Fruit fly (Drosophila melanogaster) whole organism, embryonic: ENCODE results near the gene Rab9D.
A peak's percentile ranks its signal among the peaks of the same experiment; 100 is the strongest.

Experiments
- Bdp1 ChIP-seq: fragments of 200-800 bp; sonication (Bioruptor generic); optimal IDR thresholded peaks from 3 replicates; lab custom pipeline; 2016; ENCODE audit warnings: missing biosample characterization, missing genetic modification characterization
- CG10209 ChIP-seq: fragments of 200-800 bp; sonication (Bioruptor generic); optimal IDR thresholded peaks from 3 replicates; lab custom pipeline; 2017; ENCODE audit warnings: missing biosample characterization, mild to moderate bottlenecking, missing genetic modification characterization, missing genetic modification reagents
- CG13424 ChIP-seq: fragments of 200-800 bp; sonication (Bioruptor generic); optimal IDR thresholded peaks from 2 replicates; lab custom pipeline; 2019; ENCODE audit warnings: missing biosample characterization, mild to moderate bottlenecking, missing genetic modification characterization, moderate library complexity
- CG14667 ChIP-seq: fragments of 200-800 bp; sonication (Bioruptor generic); IDR thresholded peaks from 2 replicates; pipeline ENCODE4 v1.3.6; 2022; ENCODE audit warnings: missing biosample characterization, missing genetic modification characterization
- CG15073 ChIP-seq: fragments of 200-800 bp; sonication (Bioruptor generic); optimal IDR thresholded peaks from 2 replicates; lab custom pipeline; 2016; ENCODE audit warnings: missing biosample characterization, missing genetic modification characterization
- CG15269 ChIP-seq: fragments of 200-800 bp; sonication (Bioruptor generic); optimal IDR thresholded peaks from 2 replicates; lab custom pipeline; 2018; ENCODE audit warnings: missing biosample characterization, mild to moderate bottlenecking, missing genetic modification characterization, moderate library complexity
- CG15479 ChIP-seq: fragments of 200-800 bp; sonication (Bioruptor generic); optimal IDR thresholded peaks from 3 replicates; lab custom pipeline; 2019; ENCODE audit warnings: missing biosample characterization, mild to moderate bottlenecking, missing genetic modification characterization, moderate library complexity
- CG17361 ChIP-seq: fragments of 200-800 bp; sonication (Bioruptor generic); IDR thresholded peaks from 3 replicates; pipeline ENCODE4 v1.3.6; 2022; ENCODE audit warnings: missing biosample characterization, missing genetic modification characterization
- CG17385 ChIP-seq: fragments of 200-800 bp; sonication (Bioruptor generic); optimal IDR thresholded peaks from 3 replicates; lab custom pipeline; 2018; ENCODE audit warnings: missing biosample characterization, mild to moderate bottlenecking, missing genetic modification characterization
- CG2889 ChIP-seq: fragments of 200-800 bp; sonication (Bioruptor generic); IDR thresholded peaks from 3 replicates; pipeline ENCODE4 v1.3.6; 2022; ENCODE audit warnings: missing biosample characterization, missing genetic modification characterization
- CG32772 ChIP-seq: fragments of 200-800 bp; sonication (Bioruptor generic); IDR thresholded peaks from 2 replicates; pipeline ENCODE4 v1.3.6; 2022; ENCODE audit warnings: missing biosample characterization, missing genetic modification characterization
- CG3838 ChIP-seq: fragments of 200-800 bp; sonication (Bioruptor generic); optimal IDR thresholded peaks from 3 replicates; lab custom pipeline; 2016; ENCODE audit warnings: missing biosample characterization, missing genetic modification characterization
- CG6765 ChIP-seq: fragments of 200-800 bp; sonication (Bioruptor generic); optimal IDR thresholded peaks from 3 replicates; lab custom pipeline; 2017; ENCODE audit warnings: missing biosample characterization, mild to moderate bottlenecking, missing genetic modification characterization
- CG6791 ChIP-seq: fragments of 200-800 bp; sonication (Bioruptor generic); IDR thresholded peaks from 3 replicates; pipeline ENCODE4 v1.3.6; 2022; ENCODE audit warnings: missing biosample characterization, missing genetic modification characterization; ENCODE audit not compliant: partially characterized antibody
- CG7556 ChIP-seq: fragments of 200-800 bp; sonication (Bioruptor generic); optimal IDR thresholded peaks from 2 replicates; lab custom pipeline; 2017; ENCODE audit warnings: missing biosample characterization, mild to moderate bottlenecking, missing genetic modification characterization
- CG9215 ChIP-seq: fragments of 200-800 bp; sonication (Bioruptor generic); IDR thresholded peaks from 2 replicates; pipeline ENCODE4 v1.3.6; 2022; ENCODE audit warnings: missing biosample characterization, missing genetic modification characterization
- Dbx ChIP-seq: fragments of 200-800 bp; sonication (Bioruptor generic); IDR thresholded peaks from 3 replicates; pipeline ENCODE4 v1.3.6; 2022; ENCODE audit warnings: missing biosample characterization, missing genetic modification characterization
- Dek ChIP-seq: fragments of 200-800 bp; sonication (Bioruptor generic); optimal IDR thresholded peaks from 3 replicates; lab custom pipeline; 2019; ENCODE audit warnings: missing biosample characterization, mild to moderate bottlenecking, missing genetic modification characterization, moderate library complexity
- Dll ChIP-seq: fragments of 200-800 bp; sonication (Bioruptor generic); IDR thresholded peaks from 4 replicates; pipeline ENCODE4 v1.3.6; 2022; ENCODE audit warnings: missing biosample characterization, missing genetic modification characterization; ENCODE audit not compliant: partially characterized antibody
- Fer1 ChIP-seq: fragments of 200-800 bp; sonication (Bioruptor generic); optimal IDR thresholded peaks from 2 replicates; lab custom pipeline; 2017; ENCODE audit warnings: missing biosample characterization, mild to moderate bottlenecking, missing genetic modification characterization
- Fer2 ChIP-seq: fragments of 200-800 bp; sonication (Bioruptor generic); optimal IDR thresholded peaks from 2 replicates; lab custom pipeline; 2018; ENCODE audit warnings: missing biosample characterization, mild to moderate bottlenecking, missing genetic modification characterization, moderate library complexity
- HLH54F ChIP-seq: fragments of 200-800 bp; sonication (Bioruptor generic); optimal IDR thresholded peaks from 3 replicates; lab custom pipeline; 2016; ENCODE audit warnings: missing biosample characterization, missing genetic modification characterization
- Hsf ChIP-seq: fragments of 200-800 bp; sonication (Bioruptor generic); optimal IDR thresholded peaks from 3 replicates; lab custom pipeline; 2016; ENCODE audit warnings: missing biosample characterization, missing genetic modification characterization
- Meics ChIP-seq: fragments of 200-800 bp; sonication (Bioruptor generic); optimal IDR thresholded peaks from 2 replicates; lab custom pipeline; 2017; ENCODE audit warnings: missing biosample characterization, mild to moderate bottlenecking, missing genetic modification characterization
- Neu2 ChIP-seq: fragments of 200-800 bp; sonication (Bioruptor generic); optimal IDR thresholded peaks from 3 replicates; lab custom pipeline; 2016; ENCODE audit warnings: missing biosample characterization, missing genetic modification characterization, borderline replicate concordance
- Oaz ChIP-seq: fragments of 200-800 bp; sonication (Bioruptor generic); IDR thresholded peaks from 2 replicates; pipeline ENCODE4 v1.3.6; 2022; ENCODE audit warnings: missing biosample characterization, missing genetic modification characterization
- Opbp ChIP-seq: fragments of 200-800 bp; sonication (Bioruptor generic); IDR thresholded peaks from 3 replicates; pipeline ENCODE4 v1.3.6; 2022; ENCODE audit warnings: missing biosample characterization, missing genetic modification characterization; ENCODE audit not compliant: partially characterized antibody
- Scr ChIP-seq: fragments of 200-800 bp; sonication (Bioruptor generic); IDR thresholded peaks from 2 replicates; pipeline ENCODE4 v1.3.6; 2022; ENCODE audit warnings: missing biosample characterization, missing genetic modification characterization; ENCODE audit not compliant: partially characterized antibody
- Sox102F ChIP-seq: fragments of 200-800 bp; sonication (Bioruptor generic); optimal IDR thresholded peaks from 2 replicates; lab custom pipeline; 2018; ENCODE audit warnings: missing biosample characterization, mild to moderate bottlenecking, missing genetic modification characterization, moderate library complexity
- Xbp1 ChIP-seq: fragments of 200-800 bp; sonication (Bioruptor generic); optimal IDR thresholded peaks from 3 replicates; lab custom pipeline; 2016; ENCODE audit warnings: missing biosample characterization, mild to moderate bottlenecking, missing genetic modification characterization
- amos ChIP-seq: fragments of 200-800 bp; sonication (Bioruptor generic); IDR thresholded peaks from 2 replicates; pipeline ENCODE4 v1.3.6; 2022; ENCODE audit warnings: missing biosample characterization, missing genetic modification characterization; ENCODE audit not compliant: partially characterized antibody
- ara ChIP-seq: fragments of 200-800 bp; sonication (Bioruptor generic); IDR thresholded peaks from 2 replicates; pipeline ENCODE4 v1.3.6; 2022; ENCODE audit warnings: missing biosample characterization, missing genetic modification characterization
- bab2 ChIP-seq: fragments of 200-800 bp; sonication (Bioruptor generic); optimal IDR thresholded peaks from 2 replicates; lab custom pipeline; 2016; ENCODE audit warnings: missing biosample characterization, missing genetic modification characterization
- bsh ChIP-seq, 2 experiments: fragments of 200-800 bp; sonication (Bioruptor generic); optimal IDR thresholded peaks; 2 replicates each; lab custom pipeline; 2017 to 2018; ENCODE audit warnings: mild to moderate bottlenecking in 2 of 2, missing biosample characterization in 2 of 2, missing genetic modification characterization in 2 of 2, moderate library complexity in 1 of 2
- cg ChIP-seq: fragments of 200-800 bp; sonication (Bioruptor generic); optimal IDR thresholded peaks from 3 replicates; lab custom pipeline; 2019; ENCODE audit warnings: missing biosample characterization, mild to moderate bottlenecking, missing genetic modification characterization, moderate library complexity
- chm ChIP-seq: fragments of 200-800 bp; sonication (Bioruptor generic); IDR thresholded peaks from 2 replicates; pipeline ENCODE4 v1.3.6; 2022; ENCODE audit warnings: missing biosample characterization, missing genetic modification characterization
- cwo ChIP-seq: fragments of 200-800 bp; sonication (Bioruptor generic); optimal IDR thresholded peaks from 3 replicates; lab custom pipeline; 2017; ENCODE audit warnings: missing biosample characterization, missing genetic modification characterization, mild to moderate bottlenecking, moderate library complexity, missing genetic modification reagents
- danr ChIP-seq: fragments of 200-800 bp; sonication (Bioruptor generic); IDR thresholded peaks from 2 replicates; pipeline ENCODE4 v1.3.6; 2022; ENCODE audit warnings: missing biosample characterization, missing genetic modification characterization
- fd102C ChIP-seq: fragments of 200-800 bp; sonication (Bioruptor generic); optimal IDR thresholded peaks from 2 replicates; lab custom pipeline; 2018; ENCODE audit warnings: missing biosample characterization, mild to moderate bottlenecking, missing genetic modification characterization, moderate library complexity
- hbn ChIP-seq: fragments of 200-800 bp; sonication (Bioruptor generic); IDR thresholded peaks from 2 replicates; pipeline ENCODE4 v1.3.6; 2022; ENCODE audit warnings: missing biosample characterization, missing genetic modification characterization; ENCODE audit not compliant: partially characterized antibody
- insv ChIP-seq, 2 experiments: fragments of 200-800 bp; sonication (Bioruptor generic); optimal IDR thresholded peaks; 3 replicates each; lab custom pipeline; 2016 to 2018; ENCODE audit warnings: missing biosample characterization in 2 of 2, missing genetic modification characterization in 2 of 2
- klu ChIP-seq: fragments of 200-800 bp; sonication (Bioruptor generic); IDR thresholded peaks from 2 replicates; pipeline ENCODE4 v1.3.6; 2022; ENCODE audit warnings: missing biosample characterization, missing genetic modification characterization
- knrl ChIP-seq: fragments of 200-800 bp; sonication (Bioruptor generic); IDR thresholded peaks from 3 replicates; pipeline ENCODE4 v1.3.6; 2022; ENCODE audit warnings: missing biosample characterization, missing genetic modification characterization; ENCODE audit not compliant: partially characterized antibody
- nmo ChIP-seq: fragments of 200-800 bp; sonication (Bioruptor generic); optimal IDR thresholded peaks from 2 replicates; lab custom pipeline; 2018; ENCODE audit warnings: missing biosample characterization, mild to moderate bottlenecking, missing genetic modification characterization, moderate library complexity
- nom ChIP-seq: fragments of 200-800 bp; sonication (Bioruptor generic); optimal IDR thresholded peaks from 2 replicates; lab custom pipeline; 2017; ENCODE audit warnings: missing biosample characterization, missing genetic modification characterization, mild to moderate bottlenecking, moderate library complexity, missing genetic modification reagents
- ranshi ChIP-seq: fragments of 200-800 bp; sonication (Bioruptor generic); IDR thresholded peaks from 2 replicates; pipeline ENCODE4 v1.3.6; 2022; ENCODE audit warnings: missing biosample characterization, missing genetic modification characterization
- slbo ChIP-seq: fragments of 200-800 bp; sonication (Bioruptor generic); IDR thresholded peaks from 2 replicates; pipeline ENCODE4 v1.3.6; 2022; ENCODE audit warnings: missing biosample characterization, missing genetic modification characterization
- trh ChIP-seq: fragments of 200-800 bp; sonication (Bioruptor generic); optimal IDR thresholded peaks from 2 replicates; lab custom pipeline; 2016; ENCODE audit warnings: missing biosample characterization, missing genetic modification characterization
- ttk ChIP-seq: fragments of 200-800 bp; sonication (Bioruptor generic); IDR thresholded peaks from 2 replicates; pipeline ENCODE4 v2.1.2; 2022; ENCODE audit warnings: missing biosample characterization, missing genetic modification characterization

Gene Rab9D

dm6 chrX:10587445-10587844, 1.4 kb upstream of the Rab9D start (continued):
- TF ChIP-seq CG2889 (GFP tag; lab: Robert Waterston, UW): no peak
- TF ChIP-seq Dek (tag; lab: Kevin White, UChicago): no peak
- peak; percentile 27 for TF ChIP-seq nmo
- no peak for TF ChIP-seq Oaz (GFP tag; lab: Robert Waterston, UW)
- no peak for TF ChIP-seq CG6765 (GFP tag; lab: Kevin White, UChicago)
- peak; percentile 30 for TF ChIP-seq Fer2 (tag; lab: Kevin White, UChicago)
- no peak for TF ChIP-seq bsh (GFP tag; optimal IDR thresholded peaks at IDR 0.05; lab: Kevin White, UChicago)
- TF ChIP-seq HLH54F (GFP tag; lab: Kevin White, UChicago): peak; percentile 50
- TF ChIP-seq Neu2 (GFP tag; lab: Kevin White, UChicago): no peak
- TF ChIP-seq Dbx (GFP tag; lab: Robert Waterston, UW): 0 out of 3 replicates have a peak, but pooled peaks have one; percentile 40
- no peak for TF ChIP-seq trh
- TF ChIP-seq Sox102F (GFP tag; lab: Kevin White, UChicago): peak; percentile 22
- peak; percentile 26 for TF ChIP-seq CG7556 (GFP tag; lab: Kevin White, UChicago)
- TF ChIP-seq CG6791: no peak
- TF ChIP-seq cwo (GFP tag; lab: Kevin White, UChicago): peak; percentile 7
- peak; percentile 15 for TF ChIP-seq Xbp1
- no peak for TF ChIP-seq chm (GFP tag; lab: Robert Waterston, UW)
- peak; percentile 3 for TF ChIP-seq Hsf
- TF ChIP-seq CG17361 (GFP tag; lab: Robert Waterston, UW): 0 out of 3 replicates have a peak, but pooled peaks have one; percentile 33
- TF ChIP-seq CG3838 (GFP tag; lab: Kevin White, UChicago): no peak
- TF ChIP-seq bab2 (GFP tag; lab: Kevin White, UChicago): peak; percentile 63
- no peak for TF ChIP-seq insv (GFP tag; optimal IDR thresholded peaks at IDR 0.05; lab: Kevin White, UChicago)
- TF ChIP-seq klu: no peak
- TF ChIP-seq CG15269 (tag; lab: Kevin White, UChicago): peak; percentile 47
- TF ChIP-seq hbn (GFP tag; lab: Robert Waterston, UW): no peak
- peak; percentile 50; the same call in 1 of the 2 replicates for TF ChIP-seq ttk (GFP tag; lab: Robert Waterston, UW)
- no peak for TF ChIP-seq CG15479 (GFP tag; lab: Kevin White, UChicago)
- TF ChIP-seq CG9215: 0 out of 2 replicates have a peak, but pooled peaks have one; percentile 24
- TF ChIP-seq CG10209: no peak
- peak; percentile 31; the same call in 1 of the 2 replicates for TF ChIP-seq CG14667 (GFP tag; lab: Robert Waterston, UW)
- peak; percentile 2 for TF ChIP-seq nom (GFP tag; lab: Kevin White, UChicago)
- no peak for TF ChIP-seq amos
- no peak for TF ChIP-seq Opbp (GFP tag; lab: Robert Waterston, UW)
- TF ChIP-seq CG32772 (GFP tag; lab: Robert Waterston, UW): peak; percentile 59
- no peak for TF ChIP-seq Bdp1 (GFP tag; lab: Kevin White, UChicago)
- TF ChIP-seq ara (GFP tag; lab: Robert Waterston, UW): 0 out of 2 replicates have a peak, but pooled peaks have one; percentile 5
- peak; percentile 49 for TF ChIP-seq Fer1 (GFP tag; lab: Kevin White, UChicago)
- TF ChIP-seq fd102C: no peak
- TF ChIP-seq knrl (GFP tag; lab: Robert Waterston, UW): no peak
- TF ChIP-seq danr (GFP tag; lab: Robert Waterston, UW): 0 out of 2 replicates have a peak, but pooled peaks have one; percentile 16
- peak; percentile 62; the same call in 1 of the 2 replicates for TF ChIP-seq slbo (GFP tag; lab: Robert Waterston, UW)
- TF ChIP-seq Meics (GFP tag; lab: Kevin White, UChicago): peak; percentile 18
- TF ChIP-seq cg (GFP tag; lab: Kevin White, UChicago): no peak
- TF ChIP-seq CG15073 (GFP tag; lab: Kevin White, UChicago): no peak
- TF ChIP-seq CG17385 (GFP tag; lab: Kevin White, UChicago): peak; percentile 22
- TF ChIP-seq Scr (GFP tag; lab: Robert Waterston, UW): no peak
- no peak for TF ChIP-seq Dll (GFP tag; lab: Robert Waterston, UW)
- peak; percentile 31; the same call in 1 of the 2 replicates for TF ChIP-seq ranshi (GFP tag; lab: Robert Waterston, UW)
- peak; percentile 39 for TF ChIP-seq CG13424
